Worm (Caenorhabditis elegans) whole organism, early embryonic: ENCODE results near the gene T07A9.14.

Experiments
- ama-1 ChIP-seq: fragments of 150-350 bp; optimal IDR thresholded peaks from 2 replicates; lab custom pipeline; 2014
- ets-7 ChIP-seq: sonication (generic microtip); optimal IDR thresholded peaks from 2 replicates; lab custom pipeline; 2016; ENCODE audit warnings: missing genotype, missing genetic modification characterization, missing compliant biosample characterization
- hmg-4 ChIP-seq: fragments of 200-800 bp; sonication (Bioruptor generic); optimal IDR thresholded peaks from 2 replicates; lab custom pipeline; 2018; ENCODE audit warnings: mild to moderate bottlenecking, missing genetic modification characterization, missing compliant biosample characterization
- hnd-1 ChIP-seq: sonication (generic microtip); optimal IDR thresholded peaks from 2 replicates; lab custom pipeline; 2016; ENCODE audit warnings: missing genetic modification characterization, missing compliant biosample characterization
- tbx-37 ChIP-seq: fragments of 200-800 bp; sonication (Bioruptor generic); conservative IDR thresholded peaks from 2 replicates; pipeline ENCODE4 v1.3.6; 2022; ENCODE audit warnings: missing genetic modification reagents, missing genetic modification characterization, missing compliant biosample characterization

DNA sequence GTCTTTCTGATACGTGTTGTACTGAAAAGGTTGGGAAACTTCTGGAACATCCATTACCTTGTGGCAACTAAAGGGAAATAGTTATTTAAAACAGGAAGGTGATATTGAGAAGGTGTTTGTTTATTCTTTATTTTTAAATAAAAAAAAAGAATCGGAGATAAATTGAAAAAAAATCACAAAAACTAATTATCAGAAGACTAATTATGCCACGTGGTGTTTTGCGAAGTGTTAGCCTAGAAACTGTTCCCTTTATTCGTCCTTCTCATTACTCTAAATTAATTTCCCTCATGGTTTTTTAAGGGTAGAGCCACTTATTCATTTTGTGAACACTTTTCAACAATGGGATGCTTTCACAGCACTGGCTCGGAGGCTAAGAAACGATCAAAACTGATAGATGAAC is 14.9 kb downstream of the T07A9.14 start, which contains the start of gene gpa-4:
- TF ChIP-seq ama-1 (lab: Kevin White, UChicago) (no peak), hnd-1 (tag; lab: Kevin White, UChicago) (no peak), ets-7 (tag; lab: Kevin White, UChicago) (no peak), tbx-37 (GFP tag; lab: Robert Waterston, UW) (no peak), hmg-4 (no peak)
